Worm (Caenorhabditis elegans) whole organism, L4 larva: ENCODE results near the gene R09H3.2.
A peak's percentile ranks its signal among the peaks of the same experiment; 100 is the strongest.

Experiments used
- aly-2 ChIP-seq: sonication (generic microtip); optimal IDR thresholded peaks from 2 replicates; lab custom pipeline; 2018; ENCODE audit warnings: missing biosample characterization, missing genetic modification characterization
- lin-15B ChIP-seq: fragments of 150-350 bp; sonication (generic microtip); optimal IDR thresholded peaks from 3 replicates; lab custom pipeline; 2014; ENCODE audit warnings: missing biosample characterization, missing genetic modification characterization
- lin-38 ChIP-seq: fragments of 200-800 bp; sonication (Bioruptor generic); IDR thresholded peaks from 2 replicates; pipeline ENCODE4 v1.3.6; 2022; ENCODE audit warnings: missing genetic modification reagents, missing genetic modification characterization, missing compliant biosample characterization
- mxl-2 ChIP-seq: fragments of 200-800 bp; sonication (Bioruptor generic); conservative IDR thresholded peaks from 2 replicates; pipeline ENCODE4 v1.3.6; 2022; ENCODE audit warnings: missing genetic modification reagents, missing genetic modification characterization, missing compliant biosample characterization
- nhr-11 ChIP-seq: fragments of 150-350 bp; optimal IDR thresholded peaks from 2 replicates; lab custom pipeline; 2014; ENCODE audit warnings: missing biosample characterization, missing genetic modification characterization
- nhr-42 ChIP-seq: fragments of 200-800 bp; sonication (Bioruptor generic); IDR thresholded peaks from 2 replicates; pipeline ENCODE4 v1.3.6; 2022; ENCODE audit warnings: missing genetic modification characterization, missing compliant biosample characterization
- pha-4 ChIP-seq, 2 experiments: fragments of 150-350 bp in 1 of 2; fragments of 200-800 bp in 1 of 2; sonication (Bioruptor generic) in 1 of 2; IDR thresholded peaks in 1 of 2; optimal IDR thresholded peaks in 1 of 2; 2 replicates each; pipeline versions ENCODE4 v1.3.6 to Lab custom; 2014 to 2022; ENCODE audit warnings: missing genetic modification characterization in 2 of 2, missing genetic modification reagents in 2 of 2, missing biosample characterization in 1 of 2, missing compliant biosample characterization in 1 of 2
- unc-62 ChIP-seq, 3 experiments: fragments of 150-350 bp in 1 of 3; sonication (generic microtip); optimal IDR thresholded peaks in 2 of 3; peaks in 1 of 3; 1 replicate in 1 of 3; 2 replicates in 2 of 3; lab custom pipeline; 2014 to 2017; ENCODE audit warnings: missing biosample characterization in 3 of 3, missing genetic modification characterization in 3 of 3, missing genetic modification reagents in 3 of 3, missing genotype in 1 of 3

- TF ChIP-seq mxl-2 (GFP tag; lab: Robert Waterston, UW) (no peak), lin-15B (no peak), unc-62 (GFP tag; optimal IDR thresholded peaks at IDR 0.05 in 1 of 2; lab: Kevin White, UChicago) (peak in 1 of 2 experiments; percentile 92), unc-62 (tag; optimal IDR thresholded peaks at IDR 0.05; lab: Kevin White, UChicago) (no peak), aly-2 (tag; lab: Kevin White, UChicago) (no peak), pha-4 (GFP tag; IDR thresholded peaks at IDR 0.05; lab: Robert Waterston, UW) (no peak), pha-4 (tag; optimal IDR thresholded peaks at IDR 0.05; lab: Kevin White, UChicago) (no peak), lin-38 (GFP tag; lab: Robert Waterston, UW) (no peak), nhr-11 (no peak), nhr-42 (GFP tag; lab: Robert Waterston, UW) (no peak)
These were observed 13.2 kb downstream of the R09H3.2 start, which contains the start of gene ZK380.4 for ce11 chrX:1651668-1652067.
